Fruit fly (Drosophila melanogaster) whole organism, embryonic: ENCODE results near the gene mRpS26.
A peak's percentile ranks its signal among the peaks of the same experiment; 100 is the strongest.

Experiments
- Ada2b ChIP-seq: fragments of 200-800 bp; sonication (Bioruptor generic); IDR thresholded peaks from 2 replicates; pipeline ENCODE4 v1.3.6; 2022; ENCODE audit warnings: missing biosample characterization, missing genetic modification characterization
- Adf1 ChIP-seq: fragments of 200-800 bp; sonication (Bioruptor generic); IDR thresholded peaks from 2 replicates; pipeline ENCODE4 v1.3.6; 2022; ENCODE audit warnings: missing biosample characterization, missing genetic modification characterization
- Blimp-1 ChIP-seq: fragments of 200-800 bp; sonication (Bioruptor generic); optimal IDR thresholded peaks from 3 replicates; lab custom pipeline; 2018; ENCODE audit warnings: missing biosample characterization, missing genetic modification characterization, mild to moderate bottlenecking, moderate library complexity, missing genetic modification reagents
- CG10979 ChIP-seq: fragments of 200-800 bp; sonication (Bioruptor generic); optimal IDR thresholded peaks from 2 replicates; lab custom pipeline; 2018; ENCODE audit warnings: missing biosample characterization, mild to moderate bottlenecking, missing genetic modification characterization, moderate library complexity
- CG11504 ChIP-seq: fragments of 200-800 bp; sonication (Bioruptor generic); optimal IDR thresholded peaks from 3 replicates; lab custom pipeline; 2019; ENCODE audit warnings: missing biosample characterization, mild to moderate bottlenecking, missing genetic modification characterization, moderate library complexity
- CG13424 ChIP-seq: fragments of 200-800 bp; sonication (Bioruptor generic); optimal IDR thresholded peaks from 2 replicates; lab custom pipeline; 2019; ENCODE audit warnings: missing biosample characterization, mild to moderate bottlenecking, missing genetic modification characterization, moderate library complexity
- CG30020 ChIP-seq: fragments of 200-800 bp; optimal IDR thresholded peaks from 2 replicates; lab custom pipeline; 2019; ENCODE audit warnings: missing biosample characterization, mild to moderate bottlenecking, missing genetic modification characterization, moderate library complexity
- CG31388 ChIP-seq: fragments of 200-800 bp; sonication (Bioruptor generic); optimal IDR thresholded peaks from 2 replicates; lab custom pipeline; 2016; ENCODE audit warnings: missing biosample characterization, missing genetic modification characterization
- CG31441 ChIP-seq: fragments of 200-800 bp; sonication (Bioruptor generic); IDR thresholded peaks from 2 replicates; pipeline ENCODE4 v1.3.6; 2022; ENCODE audit warnings: missing biosample characterization, missing genetic modification characterization
- CG33213 ChIP-seq: fragments of 200-800 bp; sonication (Bioruptor generic); optimal IDR thresholded peaks from 3 replicates; lab custom pipeline; 2016; ENCODE audit warnings: missing biosample characterization, missing genetic modification characterization
- CG4617 ChIP-seq: fragments of 200-800 bp; sonication (Bioruptor generic); optimal IDR thresholded peaks from 3 replicates; lab custom pipeline; 2016; ENCODE audit warnings: missing biosample characterization, missing genetic modification characterization, borderline replicate concordance
- CG6175 ChIP-seq: fragments of 200-800 bp; sonication (Bioruptor generic); IDR thresholded peaks from 3 replicates; pipeline ENCODE4 v1.3.6; 2022; ENCODE audit warnings: missing biosample characterization, missing genetic modification characterization
- CG7357 ChIP-seq: fragments of 200-800 bp; sonication (Bioruptor generic); IDR thresholded peaks from 3 replicates; pipeline ENCODE4 v1.3.6; 2022; ENCODE audit warnings: missing biosample characterization, missing genetic modification characterization
- CG7556 ChIP-seq: fragments of 200-800 bp; sonication (Bioruptor generic); optimal IDR thresholded peaks from 2 replicates; lab custom pipeline; 2017; ENCODE audit warnings: missing biosample characterization, mild to moderate bottlenecking, missing genetic modification characterization
- CG8290 ChIP-seq, 3 experiments: fragments of 200-800 bp; sonication (Bioruptor generic); optimal IDR thresholded peaks; 2 replicates each; lab custom pipeline; 2016 to 2019; ENCODE audit warnings: missing biosample characterization in 3 of 3, missing genetic modification characterization in 3 of 3, mild to moderate bottlenecking in 2 of 3, moderate library complexity in 1 of 3
- CG9932 ChIP-seq: fragments of 200-800 bp; sonication (Bioruptor generic); IDR thresholded peaks from 2 replicates; pipeline ENCODE4 v1.3.6; 2022; ENCODE audit warnings: missing biosample characterization, missing genetic modification characterization
- CrebB ChIP-seq: fragments of 200-800 bp; sonication (Bioruptor generic); optimal IDR thresholded peaks from 3 replicates; lab custom pipeline; 2018; ENCODE audit warnings: missing biosample characterization, mild to moderate bottlenecking, missing genetic modification characterization
- Dad ChIP-seq: fragments of 200-800 bp; sonication (Bioruptor generic); optimal IDR thresholded peaks from 3 replicates; lab custom pipeline; 2016; ENCODE audit warnings: missing biosample characterization, missing genetic modification characterization
- Drgx ChIP-seq: fragments of 200-800 bp; sonication (Bioruptor generic); IDR thresholded peaks from 2 replicates; pipeline ENCODE4 v1.3.6; 2022; ENCODE audit warnings: missing biosample characterization, missing genetic modification characterization
- Ets65A ChIP-seq: fragments of 200-800 bp; sonication (Bioruptor generic); peaks from one replicate; lab custom pipeline; 2016; ENCODE audit warnings: missing biosample characterization, missing genetic modification characterization
- Fer2 ChIP-seq: fragments of 200-800 bp; sonication (Bioruptor generic); optimal IDR thresholded peaks from 2 replicates; lab custom pipeline; 2018; ENCODE audit warnings: missing biosample characterization, mild to moderate bottlenecking, missing genetic modification characterization, moderate library complexity
- Gug ChIP-seq: fragments of 200-800 bp; sonication (Bioruptor generic); IDR thresholded peaks from 4 replicates; pipeline ENCODE4 v1.3.6; 2022; ENCODE audit warnings: missing biosample characterization, missing genetic modification characterization
- HLHmδ ChIP-seq: fragments of 200-800 bp; sonication (Bioruptor generic); optimal IDR thresholded peaks from 2 replicates; lab custom pipeline; 2018; ENCODE audit warnings: missing biosample characterization, mild to moderate bottlenecking, missing genetic modification characterization, moderate library complexity
- NfI ChIP-seq: fragments of 200-800 bp; sonication (Bioruptor generic); optimal IDR thresholded peaks from 3 replicates; lab custom pipeline; 2018; ENCODE audit warnings: missing biosample characterization, mild to moderate bottlenecking, missing genetic modification characterization, moderate library complexity
- Oli ChIP-seq: fragments of 200-800 bp; sonication (Bioruptor generic); optimal IDR thresholded peaks from 2 replicates; lab custom pipeline; 2018; ENCODE audit warnings: missing biosample characterization, mild to moderate bottlenecking, missing genetic modification characterization, moderate library complexity
- Sox102F ChIP-seq: fragments of 200-800 bp; sonication (Bioruptor generic); optimal IDR thresholded peaks from 2 replicates; lab custom pipeline; 2018; ENCODE audit warnings: missing biosample characterization, mild to moderate bottlenecking, missing genetic modification characterization, moderate library complexity
- Stat92E ChIP-seq, 3 experiments: fragments of >200 bp in 2 of 3; fragments of 200-800 bp in 1 of 3; sonication (Bioruptor generic) in 1 of 3; optimal IDR thresholded peaks; 2 replicates each; lab custom pipeline; 2017 to 2019; ENCODE audit warnings: missing biosample characterization in 3 of 3, missing genetic modification characterization in 3 of 3, mild to moderate bottlenecking in 1 of 3, moderate library complexity in 1 of 3
- Taf1 ChIP-seq: fragments of 200-800 bp; sonication (Bioruptor generic); IDR thresholded peaks from 2 replicates; pipeline ENCODE4 v1.3.6; 2022; ENCODE audit warnings: missing biosample characterization, missing genetic modification characterization
- Trl ChIP-seq, 3 experiments: fragments of >200 bp in 2 of 3; fragments of 200-800 bp in 1 of 3; sonication (Bioruptor generic) in 1 of 3; optimal IDR thresholded peaks; 2 replicates in 1 of 3; 3 replicates in 2 of 3; lab custom pipeline; 2016 to 2017; ENCODE audit warnings: missing biosample characterization in 1 of 3, missing genetic modification characterization in 1 of 3
- bigmax ChIP-seq: fragments of 200-800 bp; sonication (Bioruptor generic); optimal IDR thresholded peaks from 2 replicates; lab custom pipeline; 2018; ENCODE audit warnings: missing biosample characterization, mild to moderate bottlenecking, missing genetic modification characterization
- bsh ChIP-seq, 2 experiments: fragments of 200-800 bp; sonication (Bioruptor generic); optimal IDR thresholded peaks; 2 replicates each; lab custom pipeline; 2017 to 2018; ENCODE audit warnings: mild to moderate bottlenecking in 2 of 2, missing biosample characterization in 2 of 2, missing genetic modification characterization in 2 of 2, moderate library complexity in 1 of 2
- cad ChIP-seq: fragments of >200 bp; optimal IDR thresholded peaks from 2 replicates; lab custom pipeline; 2017; ENCODE audit warnings: missing biosample characterization, missing genetic modification characterization
- chif ChIP-seq, 2 experiments: fragments of 200-800 bp; sonication (Bioruptor generic); optimal IDR thresholded peaks; 3 replicates each; lab custom pipeline; 2016; ENCODE audit warnings: missing biosample characterization in 2 of 2, missing genetic modification characterization in 2 of 2
- chinmo ChIP-seq: fragments of 200-800 bp; sonication (Bioruptor generic); IDR thresholded peaks from 4 replicates; pipeline ENCODE4 v1.3.6; 2022; ENCODE audit warnings: missing biosample characterization, missing genetic modification characterization; ENCODE audit not compliant: partially characterized antibody
- danr ChIP-seq: fragments of 200-800 bp; sonication (Bioruptor generic); IDR thresholded peaks from 2 replicates; pipeline ENCODE4 v1.3.6; 2022; ENCODE audit warnings: missing biosample characterization, missing genetic modification characterization
- dysf ChIP-seq: fragments of 200-800 bp; sonication (Bioruptor generic); IDR thresholded peaks from 3 replicates; pipeline ENCODE4 v1.3.6; 2022; ENCODE audit warnings: missing biosample characterization, missing genetic modification characterization
- esg ChIP-seq: fragments of 200-800 bp; sonication (Bioruptor generic); conservative IDR thresholded peaks from 2 replicates; pipeline ENCODE4 v1.3.6; 2022; ENCODE audit warnings: missing biosample characterization, missing genetic modification characterization
- gem ChIP-seq: fragments of 200-800 bp; sonication (Bioruptor generic); optimal IDR thresholded peaks from 2 replicates; lab custom pipeline; 2019; ENCODE audit warnings: missing biosample characterization, mild to moderate bottlenecking, missing genetic modification characterization, moderate library complexity
- gsb ChIP-seq: fragments of 200-800 bp; sonication (Bioruptor generic); IDR thresholded peaks from 2 replicates; pipeline ENCODE4 v1.3.6; 2022; ENCODE audit warnings: missing biosample characterization, missing genetic modification characterization
- jigr1 ChIP-seq: fragments of 200-800 bp; sonication (Bioruptor generic); IDR thresholded peaks from 3 replicates; pipeline ENCODE4 v1.3.6; 2022; ENCODE audit warnings: missing biosample characterization, missing genetic modification characterization
- pan ChIP-seq, 4 experiments: fragments of >200 bp in 3 of 4; fragments of 200-800 bp in 1 of 4; sonication (Bioruptor generic) in 1 of 4; optimal IDR thresholded peaks in 3 of 4; IDR thresholded peaks in 1 of 4; 2 replicates each; pipeline versions ENCODE4 v1.3.6 to Lab custom; 2017 to 2022; ENCODE audit warnings: missing biosample characterization in 2 of 4, missing genetic modification characterization in 2 of 4, mixed read lengths in 1 of 4
- phol ChIP-seq: fragments of 200-800 bp; sonication (Bioruptor generic); optimal IDR thresholded peaks from 3 replicates; lab custom pipeline; 2018; ENCODE audit warnings: missing biosample characterization, mild to moderate bottlenecking, missing genetic modification characterization, moderate library complexity
- pzg ChIP-seq: fragments of 200-800 bp; sonication (Bioruptor generic); optimal IDR thresholded peaks from 3 replicates; lab custom pipeline; 2018; ENCODE audit warnings: missing biosample characterization, mild to moderate bottlenecking, missing genetic modification characterization, moderate library complexity
- salm ChIP-seq: fragments of 200-800 bp; sonication (Bioruptor generic); optimal IDR thresholded peaks from 2 replicates; lab custom pipeline; 2018; ENCODE audit warnings: missing biosample characterization, mild to moderate bottlenecking, missing genetic modification characterization
- slbo ChIP-seq: fragments of 200-800 bp; sonication (Bioruptor generic); IDR thresholded peaks from 2 replicates; pipeline ENCODE4 v1.3.6; 2022; ENCODE audit warnings: missing biosample characterization, missing genetic modification characterization
- sob ChIP-seq: fragments of 200-800 bp; sonication (Bioruptor generic); IDR thresholded peaks from 2 replicates; pipeline ENCODE4 v1.3.6; 2022; ENCODE audit warnings: missing biosample characterization, missing genetic modification characterization
- tin ChIP-seq: fragments of 200-800 bp; sonication (Bioruptor generic); optimal IDR thresholded peaks from 3 replicates; lab custom pipeline; 2016; ENCODE audit warnings: missing biosample characterization, missing genetic modification characterization
- vvl ChIP-seq: fragments of 200-800 bp; sonication (Bioruptor generic); IDR thresholded peaks from 2 replicates; pipeline ENCODE4 v1.3.6; 2022; ENCODE audit warnings: missing biosample characterization, missing genetic modification characterization

mRpS26 gene

dm6 chr3L:18096726-18097125, 9.7 kb upstream of the mRpS26 start (continued):
- peak; percentile 34 to 58 for TF ChIP-seq bsh (GFP tag; optimal IDR thresholded peaks at IDR 0.05; lab: Kevin White, UChicago)
- peak; percentile 36 for TF ChIP-seq Sox102F (GFP tag; lab: Kevin White, UChicago)
- peak; percentile 2 for TF ChIP-seq phol (tag; lab: Kevin White, UChicago)
- 0 out of 2 replicates have a peak, but pooled peaks have one; percentile 14 for TF ChIP-seq CG31441 (GFP tag; lab: Robert Waterston, UW)
- no peak for TF ChIP-seq salm (tag; lab: Kevin White, UChicago)
- no peak for TF ChIP-seq danr (GFP tag; lab: Robert Waterston, UW)
- peak; percentile 27 for TF ChIP-seq gem (tag; lab: Kevin White, UChicago)
- no peak for TF ChIP-seq esg
- TF ChIP-seq CG10979 (tag; lab: Kevin White, UChicago), result peak; percentile 6
- peak; percentile 6 for TF ChIP-seq CG11504
- TF ChIP-seq Oli (tag; lab: Kevin White, UChicago), result peak; percentile 1
- no peak for TF ChIP-seq jigr1 (GFP tag; lab: Robert Waterston, UW)
- TF ChIP-seq Drgx (GFP tag; lab: Robert Waterston, UW), result peak; percentile 51; the same call in 1 of the 2 replicates

dm6 chr3L:18099715-18100114, 6.7 kb upstream of the mRpS26 start:
- 0 out of 2 replicates have a peak, but pooled peaks have one; percentile 25 for TF ChIP-seq sob (GFP tag; lab: Robert Waterston, UW)
- no peak for TF ChIP-seq pzg (GFP tag; lab: Kevin White, UChicago)
- no peak for TF ChIP-seq CG13424 (tag; lab: Kevin White, UChicago)
- TF ChIP-seq Gug (GFP tag; lab: Robert Waterston, UW), result no peak
- TF ChIP-seq CG33213 (GFP tag; lab: Kevin White, UChicago), result no peak
- no peak for TF ChIP-seq chif (GFP tag; optimal IDR thresholded peaks at IDR 0.05; lab: Kevin White, UChicago)
- TF ChIP-seq NfI (GFP tag; lab: Kevin White, UChicago), result peak; percentile 7
- peak; percentile 43; the same call in 1 of the 3 replicates for TF ChIP-seq dysf (GFP tag; lab: Robert Waterston, UW)
- TF ChIP-seq pan (optimal IDR thresholded peaks at IDR 0.05; lab: Kevin White, UChicago), result no peak
- TF ChIP-seq pan (GFP tag; optimal IDR thresholded peaks at IDR 0.05 in 1 of 2, IDR thresholded peaks at IDR 0.05 in 1 of 2), result peak in 1 of 2 experiments; percentile 32
- no peak for TF ChIP-seq Stat92E (GFP tag; optimal IDR thresholded peaks at IDR 0.05; lab: Kevin White, UChicago)
- no peak for TF ChIP-seq CrebB (tag; lab: Kevin White, UChicago)
- TF ChIP-seq Fer2 (tag; lab: Kevin White, UChicago), result no peak
- no peak for TF ChIP-seq Trl (optimal IDR thresholded peaks at IDR 0.05; lab: Kevin White, UChicago)
- no peak for TF ChIP-seq Trl (GFP tag; optimal IDR thresholded peaks at IDR 0.05; lab: Kevin White, UChicago)
- TF ChIP-seq Dad (GFP tag; lab: Kevin White, UChicago), result no peak
- no peak for TF ChIP-seq CG7556 (GFP tag; lab: Kevin White, UChicago)
- TF ChIP-seq Ets65A (GFP tag; lab: Kevin White, UChicago), result peak; percentile 30
- TF ChIP-seq HLHmδ (GFP tag; lab: Kevin White, UChicago), result no peak
- peak; percentile 26 for TF ChIP-seq Blimp-1
- TF ChIP-seq tin, result no peak
- TF ChIP-seq CG4617, result no peak
- TF ChIP-seq gsb (GFP tag; lab: Robert Waterston, UW), result no peak
- peak; percentile 88 for TF ChIP-seq vvl (GFP tag; lab: Robert Waterston, UW)
- 0 out of 4 replicates have a peak, but pooled peaks have one; percentile 76 for TF ChIP-seq chinmo (GFP tag; lab: Robert Waterston, UW)
- TF ChIP-seq CG6175, result no peak
- no peak for TF ChIP-seq CG30020 (tag; lab: Kevin White, UChicago)
- peak; percentile 48 for TF ChIP-seq slbo (GFP tag; lab: Robert Waterston, UW)
- no peak for TF ChIP-seq CG8290 (GFP tag; optimal IDR thresholded peaks at IDR 0.05; lab: Kevin White, UChicago)
- peak in 1 of 2 experiments; percentile 38 for TF ChIP-seq CG8290 (tag; optimal IDR thresholded peaks at IDR 0.05; lab: Kevin White, UChicago)
- no peak for TF ChIP-seq CG31388 (GFP tag; lab: Kevin White, UChicago)
- no peak for TF ChIP-seq CG7357 (GFP tag; lab: Robert Waterston, UW)
- TF ChIP-seq esg, result no peak
- TF ChIP-seq bigmax, result no peak
- no peak for TF ChIP-seq CG9932 (GFP tag; lab: Robert Waterston, UW)
- TF ChIP-seq Adf1, result no peak
- no peak for TF ChIP-seq cad (GFP tag; lab: Kevin White, UChicago)
- TF ChIP-seq Taf1, result no peak
- TF ChIP-seq Ada2b (GFP tag; lab: Robert Waterston, UW), result no peak
